Worm (Caenorhabditis elegans) whole organism, mixed stage, embryonic: ENCODE data around the gene ampd-1.

Experiments used
- bed-3 ChIP-seq: fragments of 200-800 bp; sonication (Bioruptor generic); optimal IDR thresholded peaks from 3 replicates; lab custom pipeline; 2018; ENCODE audit warnings: mild to moderate bottlenecking, missing genetic modification characterization, moderate library complexity, missing compliant biosample characterization
- ceh-43 ChIP-seq: fragments of 200-800 bp; sonication (Bioruptor generic); optimal IDR thresholded peaks from 2 replicates; lab custom pipeline; 2018; ENCODE audit warnings: mild to moderate bottlenecking, missing genetic modification characterization, moderate library complexity, missing compliant biosample characterization
- ces-1 ChIP-seq: fragments of 150-350 bp; optimal IDR thresholded peaks from 2 replicates; lab custom pipeline; 2014; ENCODE audit warnings: missing biosample characterization, missing genetic modification reagents, missing genetic modification characterization
- cnd-1 ChIP-seq: fragments of 200-800 bp; sonication (Bioruptor generic); optimal IDR thresholded peaks from 2 replicates; lab custom pipeline; 2018; ENCODE audit warnings: mild to moderate bottlenecking, missing genetic modification characterization, missing compliant biosample characterization
- elt-3 ChIP-seq: fragments of 150-350 bp; optimal IDR thresholded peaks from 2 replicates; lab custom pipeline; 2014; ENCODE audit warnings: missing biosample characterization, missing genetic modification characterization
- ham-2 ChIP-seq: fragments of 200-800 bp; sonication (Bioruptor generic); optimal IDR thresholded peaks from 2 replicates; lab custom pipeline; 2018; ENCODE audit warnings: mild to moderate bottlenecking, missing genetic modification characterization, missing compliant biosample characterization
- lsy-2 ChIP-seq: fragments of 150-350 bp; optimal IDR thresholded peaks from 2 replicates; lab custom pipeline; 2014; ENCODE audit warnings: missing biosample characterization, missing genetic modification characterization
- nhr-12 ChIP-seq: fragments of 150-350 bp; optimal IDR thresholded peaks from 2 replicates; lab custom pipeline; 2014; ENCODE audit warnings: missing biosample characterization, missing genetic modification characterization
- pha-4 ChIP-seq: fragments of 150-350 bp; optimal IDR thresholded peaks from 2 replicates; lab custom pipeline; 2018; ENCODE audit warnings: missing biosample characterization, missing genetic modification reagents, missing genetic modification characterization
- snpc-4 ChIP-seq: fragments of 150-350 bp; optimal IDR thresholded peaks from 2 replicates; lab custom pipeline; 2014; ENCODE audit warnings: missing biosample characterization, missing genetic modification characterization
- sptf-1 ChIP-seq: sonication (generic microtip); optimal IDR thresholded peaks from 2 replicates; lab custom pipeline; 2017; ENCODE audit warnings: mild to moderate bottlenecking, missing genetic modification characterization, moderate library complexity, missing compliant biosample characterization
- ztf-11 ChIP-seq: fragments of 150-350 bp; optimal IDR thresholded peaks from 2 replicates; lab custom pipeline; 2014; ENCODE audit warnings: missing biosample characterization, missing genetic modification characterization

DNA sequence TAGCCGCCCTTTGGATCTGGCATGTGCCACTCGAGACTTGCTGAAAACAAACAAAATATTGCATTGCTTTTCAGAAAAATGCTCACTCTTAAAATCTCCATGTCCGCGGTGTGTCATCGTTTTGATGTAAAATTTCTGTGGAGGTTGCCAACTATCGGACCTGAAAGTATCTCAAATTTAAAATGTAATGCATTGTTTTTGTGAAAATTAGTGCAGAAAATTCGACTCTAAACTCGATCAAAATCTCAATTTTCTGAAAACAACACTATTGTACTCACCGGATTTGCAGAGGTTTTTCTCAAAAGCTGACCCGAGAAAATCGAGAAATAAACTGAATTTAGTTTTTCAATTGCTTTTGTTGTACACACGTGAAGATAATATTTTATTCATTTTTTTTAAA, 38.4 kb downstream of the ampd-1 start, which contains the start of gene T16D1.1:
- TF ChIP-seq ceh-43 (GFP tag; lab: Kevin White, UChicago) (no peak), bed-3 (no peak), lsy-2 (tag; lab: Kevin White, UChicago) (no peak), ham-2 (GFP tag; lab: Kevin White, UChicago) (no peak), ztf-11 (tag; lab: Kevin White, UChicago) (no peak), ces-1 (GFP tag; lab: Kevin White, UChicago) (no peak), elt-3 (no peak), snpc-4 (tag; lab: Kevin White, UChicago) (no peak), nhr-12 (tag; lab: Kevin White, UChicago) (no peak), sptf-1 (tag; lab: Kevin White, UChicago) (no peak), pha-4 (tag; lab: Kevin White, UChicago) (no peak), cnd-1 (no peak)
